Fruit fly (Drosophila melanogaster) ovary, adult (tissue): ENCODE data around the gene unc.

Experiments
- CG17801 ChIP-seq: fragments of 200-800 bp; optimal IDR thresholded peaks from 2 replicates; lab custom pipeline; 2019; ENCODE audit warnings: missing biosample characterization, mild to moderate bottlenecking, missing genetic modification characterization, moderate library complexity; ENCODE audit not compliant: partially characterized antibody

unc gene

DNA sequence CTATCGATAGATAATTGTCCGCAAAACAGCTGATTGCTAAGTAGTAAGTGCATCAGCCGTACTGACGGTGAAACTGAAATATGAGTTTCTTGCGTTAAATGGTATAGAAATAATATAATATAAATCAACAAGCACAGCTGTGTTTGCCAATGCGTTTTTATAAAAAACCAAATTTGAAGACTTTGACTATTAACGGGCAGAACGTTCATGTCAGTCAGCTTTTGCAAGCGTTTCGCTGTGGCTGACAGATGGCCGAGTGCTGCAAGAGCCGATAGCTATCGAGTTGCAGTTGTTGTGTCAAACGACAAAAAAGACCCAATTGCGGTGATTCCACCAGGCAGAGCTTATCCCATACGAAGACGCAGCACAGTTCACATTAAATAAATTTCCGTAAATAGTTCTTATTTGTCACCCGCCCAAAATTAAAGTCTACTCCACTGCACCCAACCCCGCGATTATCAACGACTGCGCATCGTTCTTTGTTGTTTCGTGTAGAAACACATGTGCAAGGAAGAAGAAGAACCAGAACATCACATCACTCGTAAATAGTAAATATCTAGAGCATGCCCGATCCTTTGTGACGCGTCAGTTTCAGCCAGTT lies at the start of gene unc, which contains the start of gene CG15445:
unc (minus strand) TSS at position 51 of the 601 bp plus-strand sequence.
CG15445 (plus strand) TSS at position 296 of the 601 bp plus-strand sequence.
- TF ChIP-seq CG17801 (GFP tag; lab: Kevin White, UChicago), result peak; percentile 47

DNA sequence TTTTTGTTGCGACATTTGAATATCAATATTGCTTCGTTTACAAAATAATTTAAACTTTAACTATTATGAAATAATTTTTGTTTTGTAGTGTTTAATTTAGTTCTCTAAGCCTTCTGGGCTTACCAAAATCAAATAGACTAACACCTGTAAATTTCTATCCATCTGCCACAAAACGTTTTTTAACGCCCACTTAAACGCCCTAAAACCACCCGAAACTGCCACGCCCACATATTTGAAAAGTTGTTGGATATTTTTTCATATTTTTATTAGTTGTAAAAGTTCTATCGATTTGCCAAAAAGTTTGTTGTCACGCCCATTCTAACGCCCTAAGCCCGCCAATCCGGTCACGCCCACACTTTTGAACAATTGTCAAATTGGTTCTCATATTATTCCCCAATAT lies 30.2 kb upstream of the unc start, which contains the start of gene CG45154:
CG45154 (minus strand) TSS at position 101 of the 400 bp plus-strand sequence.
- no peak for TF ChIP-seq CG17801 (GFP tag; lab: Kevin White, UChicago)

dm6 chrX:21127267-21127666 lies 10.6 kb upstream of the unc start:
- no peak for TF ChIP-seq CG17801 (GFP tag; lab: Kevin White, UChicago)

DNA sequence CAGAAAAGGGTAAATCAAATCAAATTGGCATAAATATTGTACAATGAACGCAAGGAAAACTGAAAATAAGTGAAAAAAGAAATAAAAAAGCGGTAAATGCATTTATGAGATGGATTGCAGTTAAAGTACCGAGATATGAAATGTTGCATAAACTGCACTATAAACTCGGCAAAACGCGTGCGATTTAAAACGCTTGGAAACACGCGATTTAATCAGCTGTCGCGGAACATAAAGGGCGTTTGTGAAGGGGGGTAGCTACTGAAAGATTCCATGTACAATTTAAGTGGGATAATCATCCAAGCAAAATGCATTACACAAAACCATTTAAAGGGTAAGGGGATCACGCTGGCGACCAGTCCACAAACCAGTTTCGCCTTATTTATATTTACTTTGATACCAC lies 10.1 kb upstream of the unc start:
- TF ChIP-seq CG17801 (GFP tag; lab: Kevin White, UChicago), result no peak

- no peak for TF ChIP-seq CG17801 (GFP tag; lab: Kevin White, UChicago)
These were observed 9.3 kb upstream of the unc start for dm6 chrX:21125966-21126553.

DNA sequence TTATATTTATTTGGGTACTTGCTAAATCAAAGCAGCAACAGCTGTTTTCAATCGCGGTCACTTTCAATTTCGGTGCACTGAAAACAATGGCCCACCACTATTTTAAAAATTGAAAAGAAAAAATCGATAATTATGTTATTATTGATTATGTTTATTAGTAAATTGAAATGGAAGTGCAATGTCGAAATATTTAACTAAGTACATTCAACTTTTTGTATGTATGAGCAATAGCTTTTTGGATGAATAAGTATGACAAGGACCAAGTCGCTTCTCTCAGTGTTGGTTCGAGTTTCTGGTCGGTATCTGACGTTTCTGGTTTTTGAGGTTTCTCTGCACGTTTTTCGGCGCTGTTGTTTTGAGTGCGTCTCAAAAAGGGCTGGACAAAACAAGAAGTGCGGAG lies 7.5 kb upstream of the unc start:
- TF ChIP-seq CG17801 (GFP tag; lab: Kevin White, UChicago), result peak; percentile 84

dm6 chrX:21123499-21123898 lies 6.8 kb upstream of the unc start, which contains the start of gene ldd:
Gene ldd (plus strand): TSS chrX:21123634.
- no peak for TF ChIP-seq CG17801 (GFP tag; lab: Kevin White, UChicago)

dm6 chrX:21106269-21106668 lies 10.4 kb downstream of the unc start, which contains the start of gene CG1503:
Gene CG1503 (minus strand): TSS chrX:21106369.
- no peak for TF ChIP-seq CG17801 (GFP tag; lab: Kevin White, UChicago)

DNA sequence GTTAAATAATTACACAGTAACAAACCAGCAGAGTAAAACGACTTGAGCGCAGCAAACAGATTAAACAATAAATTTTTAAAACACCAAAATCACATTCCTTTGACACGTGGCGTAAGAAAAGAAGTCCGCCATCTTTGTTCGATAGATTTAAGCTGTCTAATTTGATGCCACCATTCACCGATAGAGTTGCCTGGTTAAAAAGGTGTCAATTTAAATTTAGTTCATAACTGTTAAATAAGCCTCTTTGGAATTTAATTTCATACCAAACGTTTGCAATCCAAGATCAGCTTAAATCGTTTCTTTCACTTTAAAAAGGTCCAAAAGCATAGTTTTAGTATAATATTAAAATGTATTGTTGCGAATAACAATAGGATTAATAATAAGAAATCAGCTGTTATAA lies 14.6 kb downstream of the unc start, which contains the start of gene CG15446:
CG15446 (minus strand) TSS at position 101 of the 400 bp plus-strand sequence.
- no peak for TF ChIP-seq CG17801 (GFP tag; lab: Kevin White, UChicago)

dm6 chrX:21093544-21093943 lies 23.2 kb downstream of the unc start, which contains the start of gene stg1:
Gene stg1 (plus strand): TSS chrX:21093844.
- TF ChIP-seq CG17801 (GFP tag; lab: Kevin White, UChicago), result no peak

DNA sequence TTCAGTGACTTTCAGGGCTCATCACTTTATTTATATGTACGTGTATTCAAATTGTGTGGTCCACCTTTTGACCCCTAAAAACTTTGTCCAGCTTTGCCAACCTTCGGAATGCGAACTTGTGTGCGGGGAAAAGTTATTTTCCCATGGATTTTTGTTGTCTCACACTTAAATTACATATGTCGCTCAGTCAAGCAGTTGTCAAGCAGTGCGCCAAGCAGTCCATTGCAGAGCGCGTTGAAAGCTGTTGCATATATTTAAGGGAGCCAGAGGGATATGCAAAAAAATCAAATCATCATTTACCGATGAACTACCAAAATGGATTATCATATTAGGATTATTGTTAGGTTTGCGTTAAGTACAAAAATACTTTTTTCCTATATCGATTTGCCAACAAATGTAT lies 33.5 kb downstream of the unc start:
- TF ChIP-seq CG17801 (GFP tag; lab: Kevin White, UChicago), result no peak

- TF ChIP-seq CG17801 (GFP tag; lab: Kevin White, UChicago), result no peak
These were observed 36.4 kb downstream of the unc start for dm6 chrX:21080335-21080734.

- peak; percentile 67 for TF ChIP-seq CG17801 (GFP tag; lab: Kevin White, UChicago)
These were observed 42.4 kb downstream of the unc start for dm6 chrX:21074329-21074708.

dm6 chrX:21073641-21074328 lies 42.9 kb downstream of the unc start:
- TF ChIP-seq CG17801 (GFP tag; lab: Kevin White, UChicago), result peak; percentile 18

DNA sequence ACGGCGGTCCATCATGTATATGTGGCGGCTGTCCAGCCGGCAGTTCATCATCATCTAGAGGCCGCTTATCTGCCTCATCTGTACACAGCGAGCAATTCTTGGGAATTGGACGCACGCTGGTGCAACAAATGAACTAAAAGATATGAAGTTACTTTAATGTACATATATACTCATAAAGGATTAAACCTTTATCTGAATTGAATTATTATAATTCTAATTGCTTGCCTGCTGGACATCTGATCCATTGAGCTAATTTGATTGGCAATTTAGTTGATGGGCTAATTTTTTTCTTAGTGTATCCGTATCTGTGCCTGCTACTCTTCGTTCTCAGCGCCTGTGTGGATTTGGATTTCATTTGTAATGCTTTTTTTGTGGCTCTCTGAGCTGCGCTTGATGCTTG lies 43.8 kb downstream of the unc start:
- TF ChIP-seq CG17801 (GFP tag; lab: Kevin White, UChicago), result no peak
